Fruit fly (Drosophila melanogaster) whole organism, embryonic: ENCODE measurements around the gene CG9674.

Source experiments
- ATbp ChIP-seq: fragments of 200-800 bp; sonication (Bioruptor generic); optimal IDR thresholded peaks from 2 replicates; lab custom pipeline; 2017; ENCODE audit warnings: missing biosample characterization, mild to moderate bottlenecking, missing genetic modification characterization, missing genetic modification reagents
- Aef1 ChIP-seq: fragments of 200-800 bp; sonication (Bioruptor generic); IDR thresholded peaks from 3 replicates; pipeline ENCODE4 v1.3.6; 2022; ENCODE audit warnings: missing biosample characterization, missing genetic modification characterization
- CG10209 ChIP-seq: fragments of 200-800 bp; sonication (Bioruptor generic); optimal IDR thresholded peaks from 3 replicates; lab custom pipeline; 2017; ENCODE audit warnings: missing biosample characterization, mild to moderate bottlenecking, missing genetic modification characterization, missing genetic modification reagents
- CG10267 ChIP-seq: fragments of 200-800 bp; sonication (Bioruptor generic); optimal IDR thresholded peaks from 2 replicates; lab custom pipeline; 2018; ENCODE audit warnings: missing biosample characterization, mild to moderate bottlenecking, missing genetic modification characterization, moderate library complexity
- CG11085 ChIP-seq: fragments of 200-800 bp; sonication (Bioruptor generic); IDR thresholded peaks from 2 replicates; pipeline ENCODE4 v1.3.6; 2022; ENCODE audit warnings: missing biosample characterization, missing genetic modification characterization
- CG11504 ChIP-seq: fragments of 200-800 bp; sonication (Bioruptor generic); optimal IDR thresholded peaks from 3 replicates; lab custom pipeline; 2019; ENCODE audit warnings: missing biosample characterization, mild to moderate bottlenecking, missing genetic modification characterization, moderate library complexity
- CG13424 ChIP-seq: fragments of 200-800 bp; sonication (Bioruptor generic); optimal IDR thresholded peaks from 2 replicates; lab custom pipeline; 2019; ENCODE audit warnings: missing biosample characterization, mild to moderate bottlenecking, missing genetic modification characterization, moderate library complexity
- CG14667 ChIP-seq: fragments of 200-800 bp; sonication (Bioruptor generic); IDR thresholded peaks from 2 replicates; pipeline ENCODE4 v1.3.6; 2022; ENCODE audit warnings: missing biosample characterization, missing genetic modification characterization
- CG17385 ChIP-seq: fragments of 200-800 bp; sonication (Bioruptor generic); optimal IDR thresholded peaks from 3 replicates; lab custom pipeline; 2018; ENCODE audit warnings: missing biosample characterization, mild to moderate bottlenecking, missing genetic modification characterization
- CG3281 ChIP-seq: fragments of 200-800 bp; sonication (Bioruptor generic); optimal IDR thresholded peaks from 3 replicates; lab custom pipeline; 2017; ENCODE audit warnings: missing biosample characterization, mild to moderate bottlenecking, missing genetic modification characterization
- CG3726 ChIP-seq: fragments of 200-800 bp; sonication (Bioruptor generic); IDR thresholded peaks from 3 replicates; pipeline ENCODE4, ENCODE4 v1.3.6; 2022; ENCODE audit warnings: missing biosample characterization, missing genetic modification characterization
- CG4617 ChIP-seq: fragments of 200-800 bp; sonication (Bioruptor generic); optimal IDR thresholded peaks from 3 replicates; lab custom pipeline; 2016; ENCODE audit warnings: missing biosample characterization, missing genetic modification characterization, borderline replicate concordance
- CG7271 ChIP-seq: fragments of 200-800 bp; sonication (Bioruptor generic); optimal IDR thresholded peaks from 2 replicates; lab custom pipeline; 2018; ENCODE audit warnings: missing biosample characterization, mild to moderate bottlenecking, missing genetic modification characterization, moderate library complexity
- CG9727 ChIP-seq: fragments of 200-800 bp; sonication (Bioruptor generic); optimal IDR thresholded peaks from 3 replicates; lab custom pipeline; 2017; ENCODE audit warnings: missing biosample characterization, mild to moderate bottlenecking, missing genetic modification characterization
- CG9797 ChIP-seq: fragments of 200-800 bp; sonication (Bioruptor generic); optimal IDR thresholded peaks from 3 replicates; lab custom pipeline; 2018; ENCODE audit warnings: missing biosample characterization, mild to moderate bottlenecking, missing genetic modification characterization
- D ChIP-seq, 2 experiments: fragments of 200-800 bp in 1 of 2; fragments of >200 bp in 1 of 2; sonication (Bioruptor generic) in 1 of 2; optimal IDR thresholded peaks; 2 replicates in 1 of 2; 3 replicates in 1 of 2; lab custom pipeline; 2017; ENCODE audit warnings: mild to moderate bottlenecking in 1 of 2, missing biosample characterization in 1 of 2, missing genetic modification characterization in 1 of 2, missing genetic modification reagents in 1 of 2
- Ets65A ChIP-seq: fragments of 200-800 bp; sonication (Bioruptor generic); peaks from one replicate; lab custom pipeline; 2016; ENCODE audit warnings: missing biosample characterization, missing genetic modification characterization
- H2.0 ChIP-seq: fragments of 200-800 bp; sonication (Bioruptor generic); IDR thresholded peaks from 2 replicates; pipeline ENCODE4 v1.3.6; 2022; ENCODE audit warnings: missing biosample characterization, missing genetic modification characterization
- Hr78 ChIP-seq, 2 experiments: fragments of 200-800 bp in 1 of 2; fragments of >200 bp in 1 of 2; sonication (Bioruptor generic) in 1 of 2; optimal IDR thresholded peaks; 2 replicates each; lab custom pipeline; 2017 to 2019; ENCODE audit warnings: missing biosample characterization in 2 of 2, missing genetic modification characterization in 2 of 2, mild to moderate bottlenecking in 1 of 2, moderate library complexity in 1 of 2
- Lhr ChIP-seq: fragments of 200-800 bp; sonication (Bioruptor generic); optimal IDR thresholded peaks from 3 replicates; lab custom pipeline; 2017; ENCODE audit warnings: mild to moderate bottlenecking, missing biosample characterization, missing genetic modification reagents, missing genetic modification characterization
- Mes4 ChIP-seq: fragments of 200-800 bp; sonication (Bioruptor generic); optimal IDR thresholded peaks from 2 replicates; lab custom pipeline; 2016; ENCODE audit warnings: missing biosample characterization, missing genetic modification characterization
- NfI ChIP-seq: fragments of 200-800 bp; sonication (Bioruptor generic); optimal IDR thresholded peaks from 3 replicates; lab custom pipeline; 2018; ENCODE audit warnings: missing biosample characterization, mild to moderate bottlenecking, missing genetic modification characterization, moderate library complexity
- Rfx ChIP-seq: fragments of 200-800 bp; sonication (Bioruptor generic); IDR thresholded peaks from 2 replicates; pipeline ENCODE4 v1.3.6; 2022; ENCODE audit warnings: missing biosample characterization, missing genetic modification characterization
- Side ChIP-seq: fragments of 200-800 bp; sonication (Bioruptor generic); optimal IDR thresholded peaks from 2 replicates; lab custom pipeline; 2016; ENCODE audit warnings: missing biosample characterization, missing genetic modification characterization
- YL-1 ChIP-seq: fragments of 200-800 bp; sonication (Bioruptor generic); optimal IDR thresholded peaks from 3 replicates; lab custom pipeline; 2017; ENCODE audit warnings: missing biosample characterization, mild to moderate bottlenecking, missing genetic modification characterization
- bsh ChIP-seq, 2 experiments: fragments of 200-800 bp; sonication (Bioruptor generic); optimal IDR thresholded peaks; 2 replicates each; lab custom pipeline; 2017 to 2018; ENCODE audit warnings: mild to moderate bottlenecking in 2 of 2, missing biosample characterization in 2 of 2, missing genetic modification characterization in 2 of 2, moderate library complexity in 1 of 2
- cato ChIP-seq: fragments of 200-800 bp; sonication (Bioruptor generic); optimal IDR thresholded peaks from 2 replicates; lab custom pipeline; 2016; ENCODE audit warnings: missing biosample characterization, missing genetic modification characterization, borderline replicate concordance
- ci ChIP-seq: fragments of 200-800 bp; sonication (Bioruptor generic); IDR thresholded peaks from 3 replicates; pipeline ENCODE4 v1.3.6; 2022; ENCODE audit warnings: missing biosample characterization, missing genetic modification characterization
- da ChIP-seq: fragments of 200-800 bp; sonication (Bioruptor generic); optimal IDR thresholded peaks from 2 replicates; lab custom pipeline; 2016; ENCODE audit warnings: missing biosample characterization, missing genetic modification characterization
- disco-r ChIP-seq: fragments of 200-800 bp; sonication (Bioruptor generic); optimal IDR thresholded peaks from 2 replicates; lab custom pipeline; 2016; ENCODE audit warnings: missing biosample characterization, missing genetic modification characterization
- dysf ChIP-seq: fragments of 200-800 bp; sonication (Bioruptor generic); IDR thresholded peaks from 3 replicates; pipeline ENCODE4 v1.3.6; 2022; ENCODE audit warnings: missing biosample characterization, missing genetic modification characterization
- eve ChIP-seq, 2 experiments: fragments of >200 bp; optimal IDR thresholded peaks; 2 replicates each; lab custom pipeline; 2017; ENCODE audit warnings: missing biosample characterization in 2 of 2, missing genetic modification characterization in 2 of 2
- exex ChIP-seq: fragments of 200-800 bp; sonication (Bioruptor generic); optimal IDR thresholded peaks from 4 replicates; lab custom pipeline; 2018; ENCODE audit warnings: missing biosample characterization, mild to moderate bottlenecking, missing genetic modification characterization, moderate library complexity
- her ChIP-seq: fragments of 200-800 bp; sonication (Bioruptor generic); optimal IDR thresholded peaks from 2 replicates; lab custom pipeline; 2016; ENCODE audit warnings: missing biosample characterization, missing genetic modification characterization
- mam ChIP-seq: fragments of 200-800 bp; sonication (Bioruptor generic); optimal IDR thresholded peaks from 3 replicates; lab custom pipeline; 2016; ENCODE audit warnings: missing biosample characterization, missing genetic modification characterization
- nau ChIP-seq: fragments of 200-800 bp; sonication (Bioruptor generic); optimal IDR thresholded peaks from 3 replicates; lab custom pipeline; 2017; ENCODE audit warnings: missing biosample characterization, mild to moderate bottlenecking, missing genetic modification characterization, missing genetic modification reagents
- onecut ChIP-seq: fragments of 200-800 bp; sonication (Bioruptor generic); IDR thresholded peaks from 2 replicates; pipeline ENCODE4 v1.3.6; 2022; ENCODE audit warnings: missing biosample characterization, missing genetic modification characterization
- p53 ChIP-seq: fragments of 200-800 bp; sonication (Bioruptor generic); optimal IDR thresholded peaks from 2 replicates; lab custom pipeline; 2016; ENCODE audit warnings: missing biosample characterization, missing genetic modification characterization
- pb ChIP-seq: fragments of 200-800 bp; sonication (Bioruptor generic); optimal IDR thresholded peaks from 3 replicates; lab custom pipeline; 2016; ENCODE audit warnings: missing biosample characterization, missing genetic modification characterization
- row ChIP-seq: fragments of 200-800 bp; sonication (Bioruptor generic); IDR thresholded peaks from 3 replicates; pipeline ENCODE4 v1.3.6; 2022; ENCODE audit warnings: missing biosample characterization, missing genetic modification characterization
- sens ChIP-seq: fragments of 200-800 bp; sonication (Bioruptor generic); peaks from one replicate; lab custom pipeline; 2016; ENCODE audit warnings: missing biosample characterization, missing genetic modification characterization
- sisA ChIP-seq: fragments of 200-800 bp; sonication (Bioruptor generic); IDR thresholded peaks from 2 replicates; pipeline ENCODE4 v1.3.6; 2022; ENCODE audit warnings: missing biosample characterization, missing genetic modification characterization
- so ChIP-seq: fragments of 200-800 bp; sonication (Bioruptor generic); IDR thresholded peaks from 3 replicates; pipeline ENCODE4 v1.3.6; 2022; ENCODE audit warnings: missing biosample characterization, missing genetic modification characterization
- sqz ChIP-seq: fragments of 200-800 bp; sonication (Bioruptor generic); optimal IDR thresholded peaks from 3 replicates; lab custom pipeline; 2018; ENCODE audit warnings: missing biosample characterization, mild to moderate bottlenecking, missing genetic modification characterization
- ssp ChIP-seq: fragments of 200-800 bp; sonication (Bioruptor generic); IDR thresholded peaks from 2 replicates; pipeline ENCODE4 v1.3.6; 2022; ENCODE audit warnings: missing biosample characterization, missing genetic modification characterization
- tin ChIP-seq: fragments of 200-800 bp; sonication (Bioruptor generic); optimal IDR thresholded peaks from 3 replicates; lab custom pipeline; 2016; ENCODE audit warnings: missing biosample characterization, missing genetic modification characterization
- trem ChIP-seq: fragments of 200-800 bp; optimal IDR thresholded peaks from 3 replicates; lab custom pipeline; 2019; ENCODE audit warnings: missing biosample characterization, mild to moderate bottlenecking, missing genetic modification characterization, moderate library complexity
- yki ChIP-seq: fragments of >200 bp; optimal IDR thresholded peaks from 3 replicates; lab custom pipeline; 2018

Gene CG9674

dm6 chr3L:16805806-16806719, 1.5 kb downstream of the CG9674 start (continued):
- TF ChIP-seq bsh (GFP tag; optimal IDR thresholded peaks at IDR 0.05; lab: Kevin White, UChicago) (peak; percentile 6 to 67), so (GFP tag; lab: Robert Waterston, UW) (0 out of 3 replicates have a peak, but pooled peaks have one; percentile 54), sqz (no peak), mam (peak; percentile 51), H2.0 (GFP tag; lab: Robert Waterston, UW) (peak; percentile 19; the same call in 1 of the 2 replicates), Aef1 (GFP tag; lab: Robert Waterston, UW) (peak; percentile 25; the same call in 1 of the 3 replicates), ssp (GFP tag; lab: Robert Waterston, UW) (no peak), CG3281 (peak; percentile 65), trem (tag; lab: Kevin White, UChicago) (no peak), nau (GFP tag; lab: Kevin White, UChicago) (peak; percentile 12), p53 (GFP tag; lab: Kevin White, UChicago) (no peak), CG7271 (tag; lab: Kevin White, UChicago) (no peak), cato (GFP tag; lab: Kevin White, UChicago) (no peak), CG9797 (no peak), CG13424 (tag; lab: Kevin White, UChicago) (peak; percentile 48), ci (GFP tag; lab: Robert Waterston, UW) (no peak), CG10209 (GFP tag; lab: Kevin White, UChicago) (no peak), CG14667 (GFP tag; lab: Robert Waterston, UW) (no peak), ATbp (GFP tag; lab: Kevin White, UChicago) (peak; percentile 7), YL-1 (GFP tag; lab: Kevin White, UChicago) (no peak), NfI (GFP tag; lab: Kevin White, UChicago) (peak; percentile 24), sisA (peak; percentile 51), Rfx (GFP tag; lab: Robert Waterston, UW) (peak; percentile 4; the same call in 1 of the 2 replicates), dysf (GFP tag; lab: Robert Waterston, UW) (peak; percentile 63; the same call in 2 of the 3 replicates), eve (GFP tag; optimal IDR thresholded peaks at IDR 0.05; lab: Kevin White, UChicago) (peak in 1 of 2 experiments; percentile 63), onecut (no peak), CG4617 (GFP tag; lab: Kevin White, UChicago) (no peak), Mes4 (peak; percentile 14), disco-r (GFP tag; lab: Kevin White, UChicago) (peak; percentile 25), Side (GFP tag; lab: Kevin White, UChicago) (peak; percentile 6), yki (lab: Kevin White, UChicago) (no peak), sens (GFP tag; lab: Kevin White, UChicago) (peak; percentile 91), CG11085 (no peak), Lhr (GFP tag; lab: Kevin White, UChicago) (no peak), da (no peak), CG3726 (GFP tag; lab: Robert Waterston, UW) (no peak), her (no peak), tin (GFP tag; lab: Kevin White, UChicago) (peak; percentile 28), Ets65A (peak; percentile 55), Hr78 (GFP tag; optimal IDR thresholded peaks at IDR 0.05; lab: Kevin White, UChicago) (peak in 1 of 2 experiments; percentile 54), row (GFP tag; lab: Robert Waterston, UW) (peak; percentile 75), CG9727 (GFP tag; lab: Kevin White, UChicago) (peak; percentile 46), pb (GFP tag; lab: Kevin White, UChicago) (peak; percentile 1), CG10267 (peak; percentile 13), D (optimal IDR thresholded peaks at IDR 0.05; lab: Kevin White, UChicago) (no peak), D (GFP tag; optimal IDR thresholded peaks at IDR 0.05; lab: Kevin White, UChicago) (peak; percentile 5), CG11504 (tag; lab: Kevin White, UChicago) (peak; percentile 58), CG17385 (GFP tag; lab: Kevin White, UChicago) (peak; percentile 83), exex (tag; lab: Kevin White, UChicago) (peak; percentile 34)
